Fruit fly (Drosophila melanogaster): ENCODE results near the gene alpha-Man-IIa.

- no peak for TF ChIP-seq pan (optimal IDR thresholded peaks at IDR 0.05)
- TF ChIP-seq usp (GFP tag; optimal IDR thresholded peaks at IDR 0.05) = no peak
These were observed 19.9 kb upstream of the alpha-Man-IIa start for dm6 chr3R:9392421-9392820.

Data from whole organism.